Fruit fly (Drosophila melanogaster): ENCODE data around the gene CG15465.

Gene CG15465

DNA sequence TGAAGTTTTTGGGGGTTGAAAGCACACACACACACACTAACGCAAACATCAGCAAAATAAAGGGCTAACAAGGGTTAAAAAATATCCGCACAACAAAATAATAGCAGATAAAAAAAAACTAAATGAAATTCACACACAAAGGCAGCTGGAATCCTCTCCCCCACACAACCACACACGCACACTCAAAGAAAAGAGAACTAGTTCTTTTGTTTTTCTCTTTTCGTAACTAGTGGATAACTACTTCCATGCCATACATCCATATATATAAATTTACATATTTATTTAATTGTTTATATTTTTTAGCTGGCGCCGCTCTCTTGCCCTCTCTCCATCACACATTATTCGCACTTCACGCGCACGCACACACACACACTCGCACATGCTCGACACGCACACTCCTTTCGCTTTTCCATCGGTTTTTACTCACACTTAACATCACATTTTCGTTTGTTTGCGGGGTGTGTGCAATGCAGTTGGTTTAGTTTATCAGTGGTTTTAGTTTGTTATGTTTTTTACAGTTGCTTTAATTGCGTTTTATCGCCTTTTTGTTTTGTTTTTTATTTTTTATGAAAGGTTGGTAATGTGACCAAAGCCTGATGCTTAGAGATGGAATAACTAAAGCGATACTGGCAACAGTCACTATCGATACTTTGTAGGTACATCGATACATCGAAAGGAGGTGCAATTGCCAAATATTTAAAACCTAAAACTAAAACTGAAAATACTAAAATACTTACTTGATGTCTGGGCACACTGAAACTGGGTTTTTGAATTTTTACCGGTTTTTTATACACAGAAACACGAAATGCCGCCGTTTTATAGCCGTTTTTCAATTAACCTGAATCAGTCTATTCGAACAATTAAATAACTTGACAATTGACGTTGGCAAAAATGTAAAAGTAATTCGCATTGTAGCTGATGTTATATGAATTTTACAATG, 1.1 kb upstream of the CG15465 start, which contains the start of gene CG32767 (continued):
- TF ChIP-seq ham (GFP tag; IDR thresholded peaks at IDR 0.05) (no peak), CG13775 (GFP tag; optimal IDR thresholded peaks at IDR 0.05) (no peak), HLHmδ (GFP tag; optimal IDR thresholded peaks at IDR 0.05) (no peak), CG9876 (GFP tag; optimal IDR thresholded peaks at IDR 0.05) (no peak), CG2120 (GFP tag; optimal IDR thresholded peaks at IDR 0.05) (peak; percentile 38), lilli (GFP tag; optimal IDR thresholded peaks at IDR 0.05) (peak; percentile 55), CG6854 (GFP tag; optimal IDR thresholded peaks at IDR 0.05) (no peak), zen (tag; optimal IDR thresholded peaks at IDR 0.05) (no peak), grau (tag; optimal IDR thresholded peaks at IDR 0.05) (peak; percentile 26), Hr39 (optimal IDR thresholded peaks at IDR 0.05) (no peak), tin (GFP tag; optimal IDR thresholded peaks at IDR 0.05) (peak; percentile 15), CG1024 (GFP tag; IDR thresholded peaks at IDR 0.05) (no peak), Hmx (GFP tag; optimal IDR thresholded peaks at IDR 0.05) (no peak), CG31365 (tag; optimal IDR thresholded peaks at IDR 0.05) (peak; percentile 26), CG1529 (GFP tag; optimal IDR thresholded peaks at IDR 0.05) (no peak), CG15479 (GFP tag; optimal IDR thresholded peaks at IDR 0.05) (no peak), tap (tag; optimal IDR thresholded peaks at IDR 0.05) (no peak), CrebB (tag; optimal IDR thresholded peaks at IDR 0.05) (no peak), Poxn (GFP tag; IDR thresholded peaks at IDR 0.05) (no peak), CG12744 (GFP tag; optimal IDR thresholded peaks at IDR 0.05) (peak; percentile 24), Trl (optimal IDR thresholded peaks at IDR 0.05) (peak; percentile 23 to 81), Trl (GFP tag; optimal IDR thresholded peaks at IDR 0.05) (no peak), fd102C (GFP tag; optimal IDR thresholded peaks at IDR 0.05) (no peak), Antp (GFP tag; optimal IDR thresholded peaks at IDR 0.05) (peak; percentile 29), CG2678 (tag; optimal IDR thresholded peaks at IDR 0.05) (peak; percentile 48), insv (GFP tag; optimal IDR thresholded peaks at IDR 0.05) (no peak), CG6813 (GFP tag; optimal IDR thresholded peaks at IDR 0.05) (peak; percentile 21), CTCF (GFP tag; optimal IDR thresholded peaks at IDR 0.05) (no peak), CG4328 (GFP tag; optimal IDR thresholded peaks at IDR 0.05) (no peak), chm (GFP tag; IDR thresholded peaks at IDR 0.05) (peak; percentile 17; the same call in 1 of the 2 replicates), CG7745 (tag; optimal IDR thresholded peaks at IDR 0.05) (no peak), CG11247 (GFP tag; IDR thresholded peaks at IDR 0.05) (no peak), grn (GFP tag; optimal IDR thresholded peaks at IDR 0.05) (no peak), CG3726 (GFP tag; IDR thresholded peaks at IDR 0.05) (no peak), CG6654 (GFP tag; optimal IDR thresholded peaks at IDR 0.05) (no peak), CG12219 (GFP tag; optimal IDR thresholded peaks at IDR 0.05) (peak; percentile 54), CG32772 (GFP tag; IDR thresholded peaks at IDR 0.05) (no peak), CG12104 (GFP tag; optimal IDR thresholded peaks at IDR 0.05) (peak; percentile 4), CG7928 (GFP tag; optimal IDR thresholded peaks at IDR 0.05) (no peak), CG16863 (GFP tag; optimal IDR thresholded peaks at IDR 0.05) (peak; percentile 53), CG30020 (tag; optimal IDR thresholded peaks at IDR 0.05) (no peak), bcd (GFP tag; optimal IDR thresholded peaks at IDR 0.05) (peak; percentile 3), amos (GFP tag; IDR thresholded peaks at IDR 0.05; ENCODE audit: partially characterized antibody) (peak; percentile 97), croc (GFP tag; conservative IDR thresholded peaks at IDR 0.05) (no peak), Usf (GFP tag; optimal IDR thresholded peaks at IDR 0.05) (no peak), CG17802 (tag; optimal IDR thresholded peaks at IDR 0.05) (no peak), CG12236 (GFP tag; optimal IDR thresholded peaks at IDR 0.05) (no peak), CG4424 (GFP tag; optimal IDR thresholded peaks at IDR 0.05) (no peak), CG2199 (GFP tag; IDR thresholded peaks at IDR 0.05) (no peak), Sox100B (GFP tag; optimal IDR thresholded peaks at IDR 0.05) (no peak), sens-2 (GFP tag; IDR thresholded peaks at IDR 0.05) (no peak)
